Worm (Caenorhabditis elegans) whole organism, midembryonic: Measurements from ENCODE around the gene srsx-1.

Experiments used
- T22C8.4 ChIP-seq: fragments of 200-800 bp; sonication (Bioruptor generic); IDR thresholded peaks from 2 replicates; pipeline ENCODE4 v1.3.6; 2022; ENCODE audit warnings: missing genetic modification characterization, missing compliant biosample characterization
- cog-1 ChIP-seq: sonication (generic microtip); optimal IDR thresholded peaks from 2 replicates; lab custom pipeline; 2016; ENCODE audit warnings: missing genetic modification characterization, missing compliant biosample characterization
- flt-1 ChIP-seq: fragments of 200-800 bp; sonication (Bioruptor generic); IDR thresholded peaks from 2 replicates; pipeline ENCODE4 v1.3.6; 2022; ENCODE audit warnings: missing genetic modification characterization, missing compliant biosample characterization
- klf-2 ChIP-seq: fragments of 200-800 bp; sonication (Bioruptor generic); conservative IDR thresholded peaks from 2 replicates; pipeline ENCODE4 v1.3.6; 2022; ENCODE audit warnings: missing genetic modification reagents, missing genetic modification characterization, missing compliant biosample characterization
- med-1 ChIP-seq: sonication (generic microtip); optimal IDR thresholded peaks from 2 replicates; lab custom pipeline; 2017; ENCODE audit warnings: missing genetic modification characterization, mild to moderate bottlenecking, missing compliant biosample characterization, antibody characterized with exemption, missing genetic modification reagents; ENCODE audit not compliant: insufficient read depth
- ref-1 ChIP-seq: fragments of 200-800 bp; sonication (Bioruptor generic); conservative IDR thresholded peaks from 2 replicates; pipeline ENCODE4 v1.3.6; 2022; ENCODE audit warnings: missing genetic modification reagents, missing genetic modification characterization, missing compliant biosample characterization
- tab-1 ChIP-seq: fragments of 200-800 bp; sonication (Bioruptor generic); IDR thresholded peaks from 2 replicates; pipeline ENCODE4 v1.3.6; 2022; ENCODE audit warnings: missing genetic modification characterization, missing compliant biosample characterization
- ztf-23 ChIP-seq: fragments of 200-800 bp; sonication (Bioruptor generic); IDR thresholded peaks from 2 replicates; pipeline ENCODE4 v1.3.6; 2022; ENCODE audit warnings: missing genetic modification reagents, missing genetic modification characterization, missing compliant biosample characterization
- ztf-29 ChIP-seq: fragments of 200-800 bp; sonication (Bioruptor generic); IDR thresholded peaks from 2 replicates; pipeline ENCODE4 v1.3.6; 2022; ENCODE audit warnings: missing genetic modification reagents, missing genetic modification characterization, missing compliant biosample characterization

Gene srsx-1

ce11 chrV:17173738-17174137, 4.1 kb downstream of the srsx-1 start, which contains the start of gene srbc-25:
srbc-25 (plus strand) TSS chrV:17174038.
- no peak for TF ChIP-seq cog-1 (tag; lab: Kevin White, UChicago)
- no peak for TF ChIP-seq flt-1
- no peak for TF ChIP-seq ztf-23 (GFP tag; lab: Robert Waterston, UW)
- no peak for TF ChIP-seq ref-1 (GFP tag; lab: Robert Waterston, UW)
- TF ChIP-seq ztf-29 (GFP tag; lab: Robert Waterston, UW) = no peak
- TF ChIP-seq med-1 (GFP tag; lab: Kevin White, UChicago) = no peak
- no peak for TF ChIP-seq klf-2
- no peak for TF ChIP-seq tab-1 (GFP tag; lab: Robert Waterston, UW)
- TF ChIP-seq T22C8.4 (GFP tag; lab: Robert Waterston, UW) = no peak

- no peak for TF ChIP-seq T22C8.4 (GFP tag; lab: Robert Waterston, UW)
- no peak for TF ChIP-seq cog-1 (tag; lab: Kevin White, UChicago)
- TF ChIP-seq ztf-29 (GFP tag; lab: Robert Waterston, UW) = no peak
Observed at ce11 chrV:17171551-17171950, 6.3 kb downstream of the srsx-1 start, which contains the start of gene srbc-26. srbc-26 (plus strand) TSS chrV:17171851.

- no peak for TF ChIP-seq ztf-23 (GFP tag; lab: Robert Waterston, UW)
- TF ChIP-seq klf-2 = no peak
- no peak for TF ChIP-seq flt-1
- TF ChIP-seq ref-1 (GFP tag; lab: Robert Waterston, UW) = no peak
- no peak for TF ChIP-seq T22C8.4 (GFP tag; lab: Robert Waterston, UW)
- TF ChIP-seq med-1 (GFP tag; lab: Kevin White, UChicago) = no peak
- TF ChIP-seq cog-1 (tag; lab: Kevin White, UChicago) = no peak
- TF ChIP-seq tab-1 (GFP tag; lab: Robert Waterston, UW) = no peak
- no peak for TF ChIP-seq ztf-29 (GFP tag; lab: Robert Waterston, UW)
Observed at ce11 chrV:17170822-17171221, 7.0 kb downstream of the srsx-1 start, which contains the start of gene srw-51. srw-51 (minus strand) TSS chrV:17170922.

ce11 chrV:17167457-17167856, 10.4 kb downstream of the srsx-1 start, which contains the start of gene srz-66:
srz-66 (minus strand) TSS chrV:17167557.
- TF ChIP-seq ztf-29 (GFP tag; lab: Robert Waterston, UW) (no peak), cog-1 (tag; lab: Kevin White, UChicago) (no peak), T22C8.4 (GFP tag; lab: Robert Waterston, UW) (no peak), ref-1 (GFP tag; lab: Robert Waterston, UW) (no peak), klf-2 (no peak), tab-1 (GFP tag; lab: Robert Waterston, UW) (no peak), flt-1 (no peak)

ce11 chrV:17165409-17165808, 12.5 kb downstream of the srsx-1 start, which contains the start of gene srh-102:
srh-102 (minus strand) TSS chrV:17165509.
- TF ChIP-seq ztf-29 (GFP tag; lab: Robert Waterston, UW) (no peak), cog-1 (tag; lab: Kevin White, UChicago) (no peak), flt-1 (no peak)

ce11 chrV:17159430-17159924, 18.4 kb downstream of the srsx-1 start, which contains the start of gene F40D4.12:
F40D4.12 (plus strand) TSS chrV:17159874.
- TF ChIP-seq tab-1 (GFP tag; lab: Robert Waterston, UW) = no peak
- TF ChIP-seq cog-1 (tag; lab: Kevin White, UChicago) = no peak
- no peak for TF ChIP-seq flt-1
- TF ChIP-seq T22C8.4 (GFP tag; lab: Robert Waterston, UW) = no peak
- TF ChIP-seq ztf-23 (GFP tag; lab: Robert Waterston, UW) = no peak
- TF ChIP-seq klf-2 = no peak
- TF ChIP-seq ref-1 (GFP tag; lab: Robert Waterston, UW) = no peak
- no peak for TF ChIP-seq med-1 (GFP tag; lab: Kevin White, UChicago)
- no peak for TF ChIP-seq ztf-29 (GFP tag; lab: Robert Waterston, UW)

ce11 chrV:17157154-17157553, 20.7 kb downstream of the srsx-1 start, which contains the start of gene F40D4.13:
F40D4.13 (minus strand) TSS chrV:17157254.
- TF ChIP-seq ztf-23 (GFP tag; lab: Robert Waterston, UW) = no peak
- no peak for TF ChIP-seq flt-1
- TF ChIP-seq klf-2 = no peak
- no peak for TF ChIP-seq tab-1 (GFP tag; lab: Robert Waterston, UW)
- TF ChIP-seq cog-1 (tag; lab: Kevin White, UChicago) = no peak
- no peak for TF ChIP-seq med-1 (GFP tag; lab: Kevin White, UChicago)
- no peak for TF ChIP-seq ztf-29 (GFP tag; lab: Robert Waterston, UW)

ce11 chrV:17155384-17155858, 22.4 kb downstream of the srsx-1 start, which contains the start of gene F40D4.17:
F40D4.17 (minus strand) TSS chrV:17155434.
- TF ChIP-seq ztf-23 (GFP tag; lab: Robert Waterston, UW) = no peak
- TF ChIP-seq cog-1 (tag; lab: Kevin White, UChicago) = no peak
- TF ChIP-seq ref-1 (GFP tag; lab: Robert Waterston, UW) = no peak

ce11 chrV:17154944-17155343, 22.9 kb downstream of the srsx-1 start:
- no peak for TF ChIP-seq cog-1 (tag; lab: Kevin White, UChicago)
- no peak for TF ChIP-seq ref-1 (GFP tag; lab: Robert Waterston, UW)

ce11 chrV:17151292-17151691, 26.6 kb downstream of the srsx-1 start:
- TF ChIP-seq ztf-23 (GFP tag; lab: Robert Waterston, UW) (no peak), flt-1 (no peak), T22C8.4 (GFP tag; lab: Robert Waterston, UW) (no peak), ref-1 (GFP tag; lab: Robert Waterston, UW) (no peak), klf-2 (no peak), ztf-29 (GFP tag; lab: Robert Waterston, UW) (no peak), tab-1 (GFP tag; lab: Robert Waterston, UW) (no peak), cog-1 (tag; lab: Kevin White, UChicago) (no peak)
